Worm (Caenorhabditis elegans) whole organism, mixed stage, embryonic: ENCODE measurements around the gene str-136.

ENCODE experiments used
- ces-1 ChIP-seq: fragments of 150-350 bp; optimal IDR thresholded peaks from 2 replicates; lab custom pipeline; 2014; ENCODE audit warnings: missing biosample characterization, missing genetic modification reagents, missing genetic modification characterization
- elt-1 ChIP-seq: sonication (generic microtip); optimal IDR thresholded peaks from 2 replicates; lab custom pipeline; 2017; ENCODE audit warnings: missing genetic modification characterization, mild to moderate bottlenecking, missing compliant biosample characterization, antibody characterized with exemption, moderate library complexity, borderline replicate concordance; ENCODE audit not compliant: insufficient read depth
- flh-1 ChIP-seq: fragments of 200-800 bp; sonication (Bioruptor generic); optimal IDR thresholded peaks from 2 replicates; lab custom pipeline; 2018; ENCODE audit warnings: mild to moderate bottlenecking, missing genetic modification characterization, moderate library complexity, missing compliant biosample characterization
- lin-13 ChIP-seq: fragments of 150-350 bp; optimal IDR thresholded peaks from 2 replicates; lab custom pipeline; 2014; ENCODE audit warnings: missing biosample characterization, missing genetic modification characterization
- lsy-2 ChIP-seq: fragments of 150-350 bp; optimal IDR thresholded peaks from 2 replicates; lab custom pipeline; 2014; ENCODE audit warnings: missing biosample characterization, missing genetic modification characterization
- mab-5 ChIP-seq: fragments of 150-350 bp; optimal IDR thresholded peaks from 2 replicates; lab custom pipeline; 2014; ENCODE audit warnings: missing biosample characterization, missing genetic modification characterization
- mep-1 ChIP-seq: fragments of 150-350 bp; optimal IDR thresholded peaks from 2 replicates; lab custom pipeline; 2017; ENCODE audit warnings: missing biosample characterization, missing genetic modification reagents, missing genetic modification characterization, inconsistent platforms
- nhr-12 ChIP-seq: fragments of 150-350 bp; optimal IDR thresholded peaks from 2 replicates; lab custom pipeline; 2014; ENCODE audit warnings: missing biosample characterization, missing genetic modification characterization
- nhr-28 ChIP-seq: fragments of 150-350 bp; optimal IDR thresholded peaks from 2 replicates; lab custom pipeline; 2014; ENCODE audit warnings: missing biosample characterization, missing genetic modification characterization

DNA sequence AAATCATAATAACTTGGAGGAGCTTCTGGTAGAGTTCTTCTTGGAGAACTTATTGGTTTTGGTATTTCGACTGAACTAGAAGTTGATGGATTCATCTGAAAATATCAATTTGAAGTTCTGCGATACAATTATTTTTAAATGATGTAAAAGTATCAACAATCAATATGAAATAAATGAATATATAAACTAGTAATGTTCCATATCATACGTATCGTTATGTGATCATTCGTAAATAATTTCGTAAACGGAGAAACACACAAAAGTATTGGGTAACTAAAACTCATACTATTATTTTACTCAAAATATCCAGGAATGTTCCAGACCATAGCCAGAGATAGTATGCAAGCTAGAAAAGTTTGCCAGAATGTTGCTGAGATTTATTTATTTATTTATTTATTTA is 27.6 kb upstream of the str-136 start, which contains the start of gene W02D7.8:
- TF ChIP-seq lsy-2 (tag; lab: Kevin White, UChicago) (no peak), nhr-28 (no peak), ces-1 (no peak), nhr-12 (tag; lab: Kevin White, UChicago) (no peak), mab-5 (tag; lab: Kevin White, UChicago) (no peak), flh-1 (GFP tag; lab: Kevin White, UChicago) (no peak), elt-1 (no peak), lin-13 (tag; lab: Kevin White, UChicago) (no peak), mep-1 (no peak)
